Worm (Caenorhabditis elegans) whole organism, mixed stage, embryonic: ENCODE data around the gene spp-26.
A peak's percentile ranks its signal among the peaks of the same experiment; 100 is the strongest.

Experiments
- M03D4.4 ChIP-seq: sonication (generic microtip); optimal IDR thresholded peaks from 2 replicates; lab custom pipeline; 2017; ENCODE audit warnings: mild to moderate bottlenecking, missing genetic modification characterization, missing compliant biosample characterization
- bed-3 ChIP-seq: fragments of 200-800 bp; sonication (Bioruptor generic); optimal IDR thresholded peaks from 3 replicates; lab custom pipeline; 2018; ENCODE audit warnings: mild to moderate bottlenecking, missing genetic modification characterization, moderate library complexity, missing compliant biosample characterization
- blmp-1 ChIP-seq: fragments of 150-350 bp; optimal IDR thresholded peaks from 2 replicates; lab custom pipeline; 2014; ENCODE audit warnings: missing biosample characterization, missing genetic modification characterization
- ceh-39 ChIP-seq: fragments of 150-350 bp; optimal IDR thresholded peaks from 2 replicates; lab custom pipeline; 2014; ENCODE audit warnings: missing biosample characterization, missing genetic modification characterization
- ceh-43 ChIP-seq: fragments of 200-800 bp; sonication (Bioruptor generic); optimal IDR thresholded peaks from 2 replicates; lab custom pipeline; 2018; ENCODE audit warnings: mild to moderate bottlenecking, missing genetic modification characterization, moderate library complexity, missing compliant biosample characterization
- ceh-83 ChIP-seq: fragments of 200-800 bp; sonication (Bioruptor generic); optimal IDR thresholded peaks from 2 replicates; lab custom pipeline; 2018; ENCODE audit warnings: mild to moderate bottlenecking, missing genetic modification characterization, missing compliant biosample characterization
- ces-1 ChIP-seq: fragments of 150-350 bp; optimal IDR thresholded peaks from 2 replicates; lab custom pipeline; 2014; ENCODE audit warnings: missing biosample characterization, missing genetic modification reagents, missing genetic modification characterization
- cnd-1 ChIP-seq: fragments of 200-800 bp; sonication (Bioruptor generic); optimal IDR thresholded peaks from 2 replicates; lab custom pipeline; 2018; ENCODE audit warnings: mild to moderate bottlenecking, missing genetic modification characterization, missing compliant biosample characterization
- drap-1 ChIP-seq: fragments of 200-800 bp; sonication (Bioruptor generic); optimal IDR thresholded peaks from 3 replicates; lab custom pipeline; 2018; ENCODE audit warnings: mild to moderate bottlenecking, missing genetic modification characterization, missing compliant biosample characterization
- elt-1 ChIP-seq: sonication (generic microtip); optimal IDR thresholded peaks from 2 replicates; lab custom pipeline; 2017; ENCODE audit warnings: missing genetic modification characterization, mild to moderate bottlenecking, missing compliant biosample characterization, antibody characterized with exemption, moderate library complexity, borderline replicate concordance; ENCODE audit not compliant: insufficient read depth
- elt-3 ChIP-seq: fragments of 150-350 bp; optimal IDR thresholded peaks from 2 replicates; lab custom pipeline; 2014; ENCODE audit warnings: missing biosample characterization, missing genetic modification characterization
- flh-1 ChIP-seq: fragments of 200-800 bp; sonication (Bioruptor generic); optimal IDR thresholded peaks from 2 replicates; lab custom pipeline; 2018; ENCODE audit warnings: mild to moderate bottlenecking, missing genetic modification characterization, moderate library complexity, missing compliant biosample characterization
- ham-2 ChIP-seq: fragments of 200-800 bp; sonication (Bioruptor generic); optimal IDR thresholded peaks from 2 replicates; lab custom pipeline; 2018; ENCODE audit warnings: mild to moderate bottlenecking, missing genetic modification characterization, missing compliant biosample characterization
- lin-13 ChIP-seq: fragments of 150-350 bp; optimal IDR thresholded peaks from 2 replicates; lab custom pipeline; 2014; ENCODE audit warnings: missing biosample characterization, missing genetic modification characterization
- lin-32 ChIP-seq: fragments of 200-800 bp; sonication (Bioruptor generic); optimal IDR thresholded peaks from 2 replicates; lab custom pipeline; 2018; ENCODE audit warnings: mild to moderate bottlenecking, missing genetic modification characterization, missing compliant biosample characterization
- mab-5 ChIP-seq: fragments of 150-350 bp; optimal IDR thresholded peaks from 2 replicates; lab custom pipeline; 2014; ENCODE audit warnings: missing biosample characterization, missing genetic modification characterization
- mls-2 ChIP-seq: sonication (generic microtip); optimal IDR thresholded peaks from 2 replicates; lab custom pipeline; 2016; ENCODE audit warnings: mild to moderate bottlenecking, missing genetic modification characterization, moderate library complexity, missing compliant biosample characterization
- nhr-12 ChIP-seq: fragments of 150-350 bp; optimal IDR thresholded peaks from 2 replicates; lab custom pipeline; 2014; ENCODE audit warnings: missing biosample characterization, missing genetic modification characterization
- nhr-237 ChIP-seq: fragments of 150-350 bp; optimal IDR thresholded peaks from 2 replicates; lab custom pipeline; 2014; ENCODE audit warnings: missing biosample characterization, missing genetic modification characterization
- nhr-76 ChIP-seq: sonication (generic microtip); optimal IDR thresholded peaks from 2 replicates; lab custom pipeline; 2017; ENCODE audit warnings: missing biosample characterization, missing genetic modification characterization
- pha-4 ChIP-seq: fragments of 150-350 bp; optimal IDR thresholded peaks from 2 replicates; lab custom pipeline; 2018; ENCODE audit warnings: missing biosample characterization, missing genetic modification reagents, missing genetic modification characterization
- sem-2 ChIP-seq: fragments of 200-800 bp; sonication (Bioruptor generic); optimal IDR thresholded peaks from 2 replicates; lab custom pipeline; 2018; ENCODE audit warnings: mild to moderate bottlenecking, missing genetic modification characterization, missing compliant biosample characterization
- snpc-4 ChIP-seq: fragments of 150-350 bp; optimal IDR thresholded peaks from 2 replicates; lab custom pipeline; 2014; ENCODE audit warnings: missing biosample characterization, missing genetic modification characterization
- sptf-1 ChIP-seq: sonication (generic microtip); optimal IDR thresholded peaks from 2 replicates; lab custom pipeline; 2017; ENCODE audit warnings: mild to moderate bottlenecking, missing genetic modification characterization, moderate library complexity, missing compliant biosample characterization
- unc-120 ChIP-seq: sonication (generic microtip); optimal IDR thresholded peaks from 2 replicates; lab custom pipeline; 2017; ENCODE audit warnings: missing genetic modification characterization, missing compliant biosample characterization; ENCODE audit not compliant: poor library complexity, severe bottlenecking
- unc-39 ChIP-seq: fragments of 150-350 bp; optimal IDR thresholded peaks from 2 replicates; lab custom pipeline; 2014; ENCODE audit warnings: missing biosample characterization, missing genetic modification characterization
- unc-62 ChIP-seq: fragments of 150-350 bp; optimal IDR thresholded peaks from 2 replicates; lab custom pipeline; 2014; ENCODE audit warnings: missing biosample characterization, missing genetic modification reagents, missing genetic modification characterization
- zip-8 ChIP-seq: fragments of 150-350 bp; optimal IDR thresholded peaks from 2 replicates; lab custom pipeline; 2014; ENCODE audit warnings: missing biosample characterization, missing genetic modification characterization
- ztf-11 ChIP-seq: fragments of 150-350 bp; optimal IDR thresholded peaks from 2 replicates; lab custom pipeline; 2014; ENCODE audit warnings: missing biosample characterization, missing genetic modification characterization

spp-26 gene

DNA sequence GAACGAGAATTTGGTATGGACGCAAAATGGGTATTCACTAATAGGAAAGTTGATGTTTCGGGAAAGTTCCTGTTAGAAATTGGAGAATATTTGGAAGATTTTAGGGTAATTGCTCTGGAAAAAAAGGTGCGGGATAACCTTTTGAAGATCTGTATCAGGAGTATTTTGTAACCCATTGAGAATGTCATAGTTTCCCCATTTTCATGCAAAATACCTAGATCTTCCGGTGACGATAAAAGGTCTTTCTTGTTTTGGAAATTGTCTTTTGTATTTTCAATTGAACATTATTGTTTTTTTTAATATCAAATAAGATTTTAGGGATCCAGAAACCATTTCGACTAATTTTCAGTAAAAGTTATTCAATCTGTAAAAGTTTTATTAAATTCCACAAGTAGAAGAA is 2.6 kb upstream of the spp-26 start, which contains the start of gene spp-19:
Gene spp-19 (minus strand): TSS at position 101 of the 400 bp plus-strand sequence.
- TF ChIP-seq unc-120 = no peak
- no peak for TF ChIP-seq ztf-11 (tag; lab: Kevin White, UChicago)
- TF ChIP-seq nhr-12 (tag; lab: Kevin White, UChicago) = no peak
- TF ChIP-seq drap-1 (GFP tag; lab: Kevin White, UChicago) = no peak
- TF ChIP-seq ceh-83 (GFP tag; lab: Kevin White, UChicago) = no peak
- no peak for TF ChIP-seq mab-5 (tag; lab: Kevin White, UChicago)

DNA sequence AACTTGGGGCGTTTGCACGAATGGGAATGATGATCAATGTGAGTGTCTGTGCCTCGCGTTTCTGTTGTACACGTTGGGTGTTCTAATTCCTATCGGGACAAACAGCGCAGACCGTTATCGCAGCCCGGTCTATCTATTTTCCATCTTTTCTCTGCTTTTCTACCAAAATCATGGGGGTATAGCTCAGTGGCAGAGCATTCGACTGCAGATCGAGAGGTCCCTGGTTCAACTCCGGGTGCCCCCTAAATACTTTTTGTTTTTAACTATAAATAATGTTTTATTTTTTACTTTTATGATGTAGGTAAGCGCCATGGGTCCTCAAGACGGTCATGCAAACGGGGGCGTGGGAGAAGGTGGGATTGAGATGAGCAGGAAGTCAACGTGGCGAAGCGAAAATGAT is 580 bp upstream of the spp-26 start:
- TF ChIP-seq M03D4.4 (tag; lab: Kevin White, UChicago) = peak; percentile 55
- TF ChIP-seq unc-120 = no peak
- TF ChIP-seq, all 35 proteins: peak for 1

DNA sequence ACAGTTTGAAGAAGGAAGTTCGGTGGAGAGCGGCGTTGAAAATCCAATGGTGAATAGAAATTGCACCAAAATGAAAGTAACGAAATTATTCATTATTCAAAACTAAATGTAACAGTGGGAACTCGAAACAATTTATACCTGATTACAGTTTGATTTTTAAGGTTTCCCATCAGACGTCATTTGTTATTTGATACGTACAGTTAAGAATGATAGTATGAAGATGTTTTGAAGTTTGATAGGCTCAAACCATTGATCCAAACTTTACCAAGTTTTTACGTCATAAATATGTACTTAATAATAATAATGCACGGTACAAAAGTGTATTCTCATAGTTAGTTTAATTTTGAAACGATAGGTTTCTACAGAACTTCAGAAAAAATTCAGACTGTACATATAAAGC is 902 bp downstream of the spp-26 start, which contains the start of gene spp-20:
Gene spp-20 (minus strand): TSS at position 101 of the 400 bp plus-strand sequence.
- no peak for TF ChIP-seq ham-2 (GFP tag; lab: Kevin White, UChicago)

DNA sequence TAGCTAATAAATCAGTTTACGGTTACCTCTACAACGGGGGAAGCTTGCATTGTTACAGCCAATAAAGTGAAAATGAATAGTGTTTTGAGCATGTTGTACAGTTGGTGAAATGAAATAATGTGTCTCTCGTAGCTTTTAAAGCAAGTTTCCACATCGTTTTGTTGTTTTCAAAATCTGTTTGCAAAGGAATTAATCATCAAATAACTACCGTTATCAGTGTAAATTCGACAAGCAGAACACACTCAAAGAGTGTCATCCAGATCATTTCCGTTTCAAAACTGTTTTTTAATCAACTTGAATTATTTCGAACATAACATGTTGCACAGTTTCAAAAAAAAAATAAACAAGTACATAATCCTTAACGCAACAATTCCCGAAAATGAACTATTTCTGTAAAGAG is 2.0 kb downstream of the spp-26 start, which contains the start of gene spp-27:
Gene spp-27 (minus strand): TSS at position 101 of the 400 bp plus-strand sequence.
- TF ChIP-seq ztf-11 (tag; lab: Kevin White, UChicago) = no peak
- no peak for TF ChIP-seq lin-13 (tag; lab: Kevin White, UChicago)
- TF ChIP-seq ceh-83 (GFP tag; lab: Kevin White, UChicago) = no peak
- no peak for TF ChIP-seq ceh-43 (GFP tag; lab: Kevin White, UChicago)
- no peak for TF ChIP-seq unc-120
- TF ChIP-seq blmp-1 (tag; lab: Kevin White, UChicago) = no peak
- TF ChIP-seq elt-1 (tag; lab: Kevin White, UChicago) = no peak
- no peak for TF ChIP-seq mls-2 (tag; lab: Kevin White, UChicago)
- no peak for TF ChIP-seq elt-3 (tag; lab: Kevin White, UChicago)
- no peak for TF ChIP-seq ceh-39 (tag; lab: Kevin White, UChicago)
- no peak for TF ChIP-seq bed-3 (GFP tag; lab: Kevin White, UChicago)
- no peak for TF ChIP-seq nhr-237 (tag; lab: Kevin White, UChicago)
- no peak for TF ChIP-seq snpc-4 (tag; lab: Kevin White, UChicago)
- no peak for TF ChIP-seq zip-8
- no peak for TF ChIP-seq unc-62 (GFP tag; lab: Kevin White, UChicago)
- no peak for TF ChIP-seq nhr-76 (tag; lab: Kevin White, UChicago)
- TF ChIP-seq flh-1 (GFP tag; lab: Kevin White, UChicago) = no peak
- TF ChIP-seq ces-1 (GFP tag; lab: Kevin White, UChicago) = no peak

DNA sequence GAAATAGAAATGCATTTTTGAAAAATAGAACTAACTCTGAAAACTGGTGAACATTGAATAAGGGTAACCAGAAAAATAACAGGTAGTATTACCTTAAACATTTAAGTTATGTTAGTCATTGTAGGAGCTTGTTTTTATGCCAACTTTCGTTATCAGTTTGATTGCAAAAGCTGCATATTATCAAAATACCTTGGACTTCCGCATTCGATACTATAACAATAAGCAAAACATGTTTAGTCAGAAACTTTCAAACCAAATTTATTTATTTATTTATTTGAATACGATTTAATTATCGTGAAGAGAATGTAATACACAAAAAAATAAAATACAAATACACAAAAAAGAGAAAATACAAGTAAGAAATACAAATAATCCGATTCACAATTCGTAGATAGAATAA is 4.7 kb downstream of the spp-26 start, which contains the start of gene K04A8.19:
Gene K04A8.19 (minus strand): TSS at position 101 of the 400 bp plus-strand sequence.
- no peak for TF ChIP-seq zip-8
- TF ChIP-seq blmp-1 (tag; lab: Kevin White, UChicago) = no peak
- TF ChIP-seq unc-39 (tag; lab: Kevin White, UChicago) = no peak
- no peak for TF ChIP-seq ces-1 (GFP tag; lab: Kevin White, UChicago)
- no peak for TF ChIP-seq nhr-12 (tag; lab: Kevin White, UChicago)
- no peak for TF ChIP-seq mls-2 (tag; lab: Kevin White, UChicago)
- TF ChIP-seq sem-2 (GFP tag; lab: Kevin White, UChicago) = no peak
- TF ChIP-seq M03D4.4 (tag; lab: Kevin White, UChicago) = no peak
- no peak for TF ChIP-seq nhr-76 (tag; lab: Kevin White, UChicago)
- no peak for TF ChIP-seq snpc-4 (tag; lab: Kevin White, UChicago)
- no peak for TF ChIP-seq pha-4
- no peak for TF ChIP-seq drap-1 (GFP tag; lab: Kevin White, UChicago)
- TF ChIP-seq sptf-1 (tag; lab: Kevin White, UChicago) = no peak
- no peak for TF ChIP-seq mab-5 (tag; lab: Kevin White, UChicago)
- TF ChIP-seq ztf-11 (tag; lab: Kevin White, UChicago) = no peak

DNA sequence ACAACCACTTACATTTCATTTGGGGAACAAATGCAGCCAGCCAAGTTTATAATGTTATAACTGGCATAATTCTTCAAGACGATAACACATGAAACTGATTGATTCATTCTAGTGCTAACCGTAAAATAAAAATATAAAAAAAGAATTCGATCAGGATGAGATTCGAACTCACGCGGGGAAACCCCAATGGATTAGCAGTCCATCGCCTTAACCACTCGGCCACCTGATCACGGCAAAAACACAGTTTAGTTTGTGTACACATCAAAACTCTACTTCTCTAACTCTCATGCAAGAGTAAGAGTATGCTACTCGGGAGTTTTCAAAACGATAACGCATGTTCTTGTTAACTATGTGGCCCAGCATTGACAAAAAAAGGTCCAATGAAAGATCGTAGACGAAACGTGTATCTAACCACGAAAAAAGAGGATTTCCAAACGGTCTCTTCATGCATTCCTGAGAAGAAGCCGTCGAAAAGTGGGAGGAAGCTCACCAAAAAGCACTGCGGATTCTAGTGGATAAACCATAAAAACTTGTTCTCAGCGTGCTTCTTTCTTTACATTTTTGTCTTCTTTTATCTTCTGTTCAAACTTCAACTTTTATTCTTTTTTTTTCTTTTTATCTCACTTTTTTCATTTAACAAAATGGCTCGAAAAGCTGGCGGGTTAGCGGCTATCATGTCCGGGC is 7.2 kb downstream of the spp-26 start, which contains the start of gene twk-10:
Gene twk-10 (plus strand): TSS at position 634 of the 684 bp plus-strand sequence.
- TF ChIP-seq mab-5 (tag; lab: Kevin White, UChicago) (no peak), lin-32 (GFP tag; lab: Kevin White, UChicago) (no peak), cnd-1 (peak; percentile 35), sptf-1 (tag; lab: Kevin White, UChicago) (no peak), drap-1 (GFP tag; lab: Kevin White, UChicago) (no peak), M03D4.4 (tag; lab: Kevin White, UChicago) (peak; percentile 17), zip-8 (no peak), bed-3 (GFP tag; lab: Kevin White, UChicago) (no peak), sem-2 (GFP tag; lab: Kevin White, UChicago) (peak; percentile 19), ceh-83 (GFP tag; lab: Kevin White, UChicago) (peak; percentile 48)
